Worm (Caenorhabditis elegans) whole organism, L3 larva: ENCODE measurements around the gene R04B5.11.

Experiments used
- R02D3.7 ChIP-seq: fragments of 150-350 bp; optimal IDR thresholded peaks from 2 replicates; lab custom pipeline; 2014; ENCODE audit warnings: missing biosample characterization, missing genetic modification characterization
- ZK546.5 ChIP-seq: sonication (generic microtip); optimal IDR thresholded peaks from 2 replicates; lab custom pipeline; 2017; ENCODE audit warnings: missing biosample characterization, missing genetic modification characterization
- aly-2 ChIP-seq: fragments of 150-350 bp; optimal IDR thresholded peaks from 2 replicates; lab custom pipeline; 2014; ENCODE audit warnings: missing biosample characterization, missing genetic modification characterization
- ama-1 ChIP-seq: fragments of 150-350 bp; optimal IDR thresholded peaks from 2 replicates; lab custom pipeline; 2018
- ceh-16 ChIP-seq: sonication (generic microtip); optimal IDR thresholded peaks from 2 replicates; lab custom pipeline; 2017; ENCODE audit warnings: missing biosample characterization, missing genetic modification characterization
- ceh-28 ChIP-seq: fragments of 150-350 bp; optimal IDR thresholded peaks from 2 replicates; lab custom pipeline; 2014; ENCODE audit warnings: missing biosample characterization, missing genetic modification reagents, missing genetic modification characterization
- ceh-82 ChIP-seq: fragments of 150-350 bp; optimal IDR thresholded peaks from 2 replicates; lab custom pipeline; 2014; ENCODE audit warnings: missing biosample characterization, missing genetic modification characterization
- ceh-9 ChIP-seq: sonication (generic microtip); optimal IDR thresholded peaks from 2 replicates; lab custom pipeline; 2018; ENCODE audit warnings: missing biosample characterization, missing genetic modification characterization
- egl-27 ChIP-seq: sonication (generic microtip); optimal IDR thresholded peaks from 4 replicates; lab custom pipeline; 2017; ENCODE audit warnings: missing biosample characterization, missing genetic modification reagents, missing genetic modification characterization
- egl-5 ChIP-seq: fragments of 150-350 bp; optimal IDR thresholded peaks from 2 replicates; lab custom pipeline; 2017; ENCODE audit warnings: missing biosample characterization, missing genetic modification reagents, missing genetic modification characterization, inconsistent platforms
- elt-2 ChIP-seq: sonication (generic microtip); optimal IDR thresholded peaks from 2 replicates; lab custom pipeline; 2016; ENCODE audit warnings: missing genetic modification reagents, mild to moderate bottlenecking, missing genetic modification characterization, missing compliant biosample characterization
- elt-3 ChIP-seq, 3 experiments: fragments of 150-350 bp in 1 of 3; sonication (generic microtip) in 2 of 3; optimal IDR thresholded peaks; 2 replicates in 2 of 3; 4 replicates in 1 of 3; lab custom pipeline; 2014 to 2017; ENCODE audit warnings: missing biosample characterization in 3 of 3, missing genetic modification characterization in 3 of 3
- eor-1 ChIP-seq, 2 experiments: fragments of 150-350 bp; optimal IDR thresholded peaks; 2 replicates each; lab custom pipeline; 2014 to 2018; ENCODE audit warnings: missing biosample characterization in 2 of 2, missing genetic modification characterization in 2 of 2
- fkh-10 ChIP-seq: sonication (generic microtip); optimal IDR thresholded peaks from 2 replicates; lab custom pipeline; 2017; ENCODE audit warnings: missing biosample characterization, missing genetic modification reagents, missing genetic modification characterization
- fkh-2 ChIP-seq: fragments of 150-350 bp; optimal IDR thresholded peaks from 2 replicates; lab custom pipeline; 2014; ENCODE audit warnings: missing biosample characterization, missing genetic modification reagents, missing genetic modification characterization
- hmg-11 ChIP-seq: sonication (generic microtip); optimal IDR thresholded peaks from 2 replicates; lab custom pipeline; 2016; ENCODE audit warnings: missing genetic modification characterization, missing compliant biosample characterization
- jun-1 ChIP-seq: fragments of 150-350 bp; optimal IDR thresholded peaks from 2 replicates; lab custom pipeline; 2014; ENCODE audit warnings: missing biosample characterization, missing genetic modification reagents, missing genetic modification characterization
- lin-15B ChIP-seq: fragments of 150-350 bp; optimal IDR thresholded peaks from 2 replicates; lab custom pipeline; 2014; ENCODE audit warnings: missing biosample characterization, missing genetic modification characterization
- lin-39 ChIP-seq: fragments of 150-350 bp; optimal IDR thresholded peaks from 2 replicates; lab custom pipeline; 2018; ENCODE audit warnings: missing biosample characterization, missing genetic modification reagents, missing genetic modification characterization
- lsy-12 ChIP-seq: sonication (generic microtip); optimal IDR thresholded peaks from 2 replicates; lab custom pipeline; 2016; ENCODE audit warnings: mild to moderate bottlenecking, missing genetic modification characterization, missing compliant biosample characterization
- mdl-1 ChIP-seq: fragments of 150-350 bp; optimal IDR thresholded peaks from 2 replicates; lab custom pipeline; 2014; ENCODE audit warnings: missing biosample characterization, missing genetic modification characterization
- nfya-1 ChIP-seq: sonication (generic microtip); optimal IDR thresholded peaks from 2 replicates; lab custom pipeline; 2017; ENCODE audit warnings: missing genetic modification characterization, mild to moderate bottlenecking, missing compliant biosample characterization, antibody characterized with exemption, moderate library complexity; ENCODE audit not compliant: insufficient read depth
- nhr-12 ChIP-seq: fragments of 150-350 bp; optimal IDR thresholded peaks from 2 replicates; lab custom pipeline; 2014; ENCODE audit warnings: missing biosample characterization, missing genetic modification characterization
- nhr-23 ChIP-seq: fragments of 150-350 bp; optimal IDR thresholded peaks from 2 replicates; lab custom pipeline; 2014; ENCODE audit warnings: missing biosample characterization, missing genetic modification reagents, missing genetic modification characterization
- nhr-237 ChIP-seq: fragments of 150-350 bp; optimal IDR thresholded peaks from 2 replicates; lab custom pipeline; 2014; ENCODE audit warnings: missing biosample characterization, missing genetic modification characterization
- nhr-25 ChIP-seq: sonication (generic microtip); optimal IDR thresholded peaks from 2 replicates; lab custom pipeline; 2017; ENCODE audit warnings: missing biosample characterization, missing genetic modification characterization
- nhr-67 ChIP-seq: fragments of 150-350 bp; optimal IDR thresholded peaks from 2 replicates; lab custom pipeline; 2014; ENCODE audit warnings: missing biosample characterization, missing genetic modification characterization
- nhr-76 ChIP-seq: fragments of 150-350 bp; sonication (generic microtip); optimal IDR thresholded peaks from 5 replicates; lab custom pipeline; 2014; ENCODE audit warnings: missing biosample characterization, missing genetic modification characterization
- nhr-77 ChIP-seq: fragments of 150-350 bp; optimal IDR thresholded peaks from 2 replicates; lab custom pipeline; 2014; ENCODE audit warnings: missing biosample characterization, missing genetic modification characterization
- pha-4 ChIP-seq: fragments of 150-350 bp; optimal IDR thresholded peaks from 2 replicates; lab custom pipeline; 2014; ENCODE audit warnings: missing biosample characterization, missing genetic modification reagents, missing genetic modification characterization
- pqm-1 ChIP-seq: fragments of 150-350 bp; optimal IDR thresholded peaks from 2 replicates; lab custom pipeline; 2017; ENCODE audit warnings: missing biosample characterization, missing genetic modification characterization, inconsistent platforms
- sea-2 ChIP-seq: fragments of 150-350 bp; sonication (generic microtip); optimal IDR thresholded peaks from 4 replicates; lab custom pipeline; 2014; ENCODE audit warnings: missing biosample characterization, missing genetic modification reagents, missing genetic modification characterization
- skn-1 ChIP-seq: fragments of 150-350 bp; optimal IDR thresholded peaks from 2 replicates; lab custom pipeline; 2014; ENCODE audit warnings: missing biosample characterization, missing genetic modification characterization
- snpc-4 ChIP-seq: fragments of 150-350 bp; optimal IDR thresholded peaks from 2 replicates; lab custom pipeline; 2014; ENCODE audit warnings: missing biosample characterization, missing genetic modification characterization
- tbx-2 ChIP-seq: sonication (generic microtip); optimal IDR thresholded peaks from 2 replicates; lab custom pipeline; 2016; ENCODE audit warnings: mild to moderate bottlenecking, missing genetic modification characterization, missing compliant biosample characterization
- unc-39 ChIP-seq: sonication (generic microtip); optimal IDR thresholded peaks from 4 replicates; lab custom pipeline; 2017; ENCODE audit warnings: missing biosample characterization, missing genetic modification characterization
- unc-62 ChIP-seq: fragments of 150-350 bp; sonication (generic microtip); optimal IDR thresholded peaks from 4 replicates; lab custom pipeline; 2014; ENCODE audit warnings: missing biosample characterization, missing genetic modification reagents, missing genetic modification characterization
- zag-1 ChIP-seq: fragments of 150-350 bp; optimal IDR thresholded peaks from 2 replicates; lab custom pipeline; 2014; ENCODE audit warnings: missing biosample characterization, missing genetic modification characterization
- ztf-11 ChIP-seq: fragments of 150-350 bp; optimal IDR thresholded peaks from 2 replicates; lab custom pipeline; 2014; ENCODE audit warnings: missing biosample characterization, missing genetic modification characterization

R04B5.11 gene

DNA sequence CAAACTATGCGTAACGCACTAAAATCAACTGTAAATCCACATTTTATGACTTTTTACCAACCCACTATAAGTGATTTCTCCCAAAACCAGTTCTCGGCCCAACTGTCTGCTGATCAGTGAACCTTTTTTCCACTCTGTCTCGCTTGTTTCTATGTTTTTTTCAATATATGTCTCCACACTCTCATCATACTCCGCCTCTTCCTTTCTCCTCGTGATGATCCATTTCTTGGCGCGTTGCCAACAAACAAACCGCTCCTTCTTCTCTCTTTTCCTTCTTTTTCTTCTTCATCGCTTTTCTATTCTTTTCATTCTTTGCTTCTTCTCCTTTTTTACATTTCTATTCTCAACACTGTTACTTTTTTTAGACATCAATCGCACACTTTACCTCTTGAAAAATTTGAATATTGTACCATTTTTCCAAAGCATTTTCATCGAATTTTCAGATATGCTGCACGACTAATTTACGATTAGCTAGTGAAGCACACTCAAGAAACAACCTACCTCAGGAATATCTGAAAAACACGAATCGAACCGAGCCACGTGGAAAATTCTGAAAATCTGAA is 47.7 kb downstream of the R04B5.11 start, which contains the start of gene T06E8.8 (continued):
- TF ChIP-seq R02D3.7 (tag; lab: Kevin White, UChicago), result no peak
- no peak for TF ChIP-seq elt-2 (tag; lab: Kevin White, UChicago)
- no peak for TF ChIP-seq nhr-76 (tag; lab: Kevin White, UChicago)
- TF ChIP-seq pqm-1 (tag; lab: Kevin White, UChicago), result no peak
- no peak for TF ChIP-seq ztf-11 (tag; lab: Kevin White, UChicago)
- no peak for TF ChIP-seq ZK546.5 (tag; lab: Kevin White, UChicago)
- TF ChIP-seq, all 47 proteins: peak for 13

- TF ChIP-seq jun-1 (tag; lab: Kevin White, UChicago) (no peak), R02D3.7 (tag; lab: Kevin White, UChicago) (peak; percentile 43), hmg-11 (tag; lab: Kevin White, UChicago) (peak; percentile 22), nhr-23 (tag; lab: Kevin White, UChicago) (peak; percentile 17), skn-1 (no peak), ceh-28 (peak; percentile 68), elt-2 (tag; lab: Kevin White, UChicago) (peak; percentile 34), zag-1 (tag; lab: Kevin White, UChicago) (no peak), nhr-12 (no peak), ama-1 (lab: Kevin White, UChicago) (no peak), eor-1 (tag; optimal IDR thresholded peaks at IDR 0.05; lab: Kevin White, UChicago) (no peak), fkh-2 (no peak), fkh-10 (no peak), pqm-1 (tag; lab: Kevin White, UChicago) (peak; percentile 55), lsy-12 (tag; lab: Kevin White, UChicago) (peak; percentile 1), elt-3 (tag; optimal IDR thresholded peaks at IDR 0.05; lab: Kevin White, UChicago) (no peak), snpc-4 (tag; lab: Kevin White, UChicago) (peak; percentile 34), unc-62 (GFP tag; lab: Kevin White, UChicago) (peak; percentile 21), tbx-2 (tag; lab: Kevin White, UChicago) (peak; percentile 38), lin-15B (tag; lab: Kevin White, UChicago) (peak; percentile 45), nhr-76 (tag; lab: Kevin White, UChicago) (no peak), egl-27 (tag; lab: Kevin White, UChicago) (no peak), nhr-25 (tag; lab: Kevin White, UChicago) (peak; percentile 65), mdl-1 (tag; lab: Kevin White, UChicago) (no peak), egl-5 (tag; lab: Kevin White, UChicago) (peak; percentile 66), nfya-1 (tag; lab: Kevin White, UChicago) (peak; percentile 94), ceh-82 (no peak), ztf-11 (tag; lab: Kevin White, UChicago) (no peak), lin-39 (peak; percentile 72), ceh-9 (tag; lab: Kevin White, UChicago) (no peak), pha-4 (tag; lab: Kevin White, UChicago) (peak; percentile 84), ZK546.5 (tag; lab: Kevin White, UChicago) (no peak)
These were observed 48.8 kb downstream of the R04B5.11 start for ce11 chrV:10042254-10042653.

DNA sequence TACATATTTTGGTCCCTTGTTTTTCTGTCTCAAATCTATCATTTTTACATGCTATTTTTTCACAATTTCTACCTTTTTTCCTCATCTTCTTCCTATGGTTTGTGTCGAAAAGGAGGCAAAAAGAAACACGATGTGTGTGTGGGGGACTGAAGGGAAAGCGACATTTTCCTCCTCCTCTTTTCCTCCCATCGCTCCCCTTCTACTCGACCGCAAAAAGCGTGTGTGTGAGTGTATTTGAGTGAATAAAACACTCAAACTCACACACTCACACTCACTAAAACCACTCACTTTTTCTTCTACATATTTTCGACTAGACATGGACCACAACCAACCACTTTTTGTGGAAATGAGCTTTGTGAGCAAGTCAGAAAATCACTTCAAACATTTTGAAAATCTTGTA is 49.6 kb downstream of the R04B5.11 start:
- TF ChIP-seq hmg-11 (tag; lab: Kevin White, UChicago), result peak; percentile 45
- peak; percentile 30 for TF ChIP-seq snpc-4 (tag; lab: Kevin White, UChicago)
- TF ChIP-seq lin-39, result no peak
- TF ChIP-seq ceh-16 (tag; lab: Kevin White, UChicago), result no peak
- TF ChIP-seq nhr-77 (tag; lab: Kevin White, UChicago), result no peak
- TF ChIP-seq elt-2 (tag; lab: Kevin White, UChicago), result peak; percentile 24
- TF ChIP-seq tbx-2 (tag; lab: Kevin White, UChicago), result no peak
- TF ChIP-seq nhr-237 (tag; lab: Kevin White, UChicago), result no peak
- peak; percentile 53 for TF ChIP-seq nfya-1 (tag; lab: Kevin White, UChicago)
- TF ChIP-seq nhr-67 (tag; lab: Kevin White, UChicago), result no peak
- TF ChIP-seq unc-39, result no peak
- TF ChIP-seq elt-3 (tag; optimal IDR thresholded peaks at IDR 0.05; lab: Kevin White, UChicago), result no peak
- TF ChIP-seq ZK546.5 (tag; lab: Kevin White, UChicago), result no peak
- TF ChIP-seq sea-2 (GFP tag; lab: Kevin White, UChicago), result no peak
- TF ChIP-seq ama-1 (lab: Kevin White, UChicago), result no peak
- no peak for TF ChIP-seq aly-2 (tag; lab: Kevin White, UChicago)
- no peak for TF ChIP-seq fkh-10
